Fruit fly (Drosophila melanogaster): ENCODE measurements around the gene ari-1.

Gene ari-1

DNA sequence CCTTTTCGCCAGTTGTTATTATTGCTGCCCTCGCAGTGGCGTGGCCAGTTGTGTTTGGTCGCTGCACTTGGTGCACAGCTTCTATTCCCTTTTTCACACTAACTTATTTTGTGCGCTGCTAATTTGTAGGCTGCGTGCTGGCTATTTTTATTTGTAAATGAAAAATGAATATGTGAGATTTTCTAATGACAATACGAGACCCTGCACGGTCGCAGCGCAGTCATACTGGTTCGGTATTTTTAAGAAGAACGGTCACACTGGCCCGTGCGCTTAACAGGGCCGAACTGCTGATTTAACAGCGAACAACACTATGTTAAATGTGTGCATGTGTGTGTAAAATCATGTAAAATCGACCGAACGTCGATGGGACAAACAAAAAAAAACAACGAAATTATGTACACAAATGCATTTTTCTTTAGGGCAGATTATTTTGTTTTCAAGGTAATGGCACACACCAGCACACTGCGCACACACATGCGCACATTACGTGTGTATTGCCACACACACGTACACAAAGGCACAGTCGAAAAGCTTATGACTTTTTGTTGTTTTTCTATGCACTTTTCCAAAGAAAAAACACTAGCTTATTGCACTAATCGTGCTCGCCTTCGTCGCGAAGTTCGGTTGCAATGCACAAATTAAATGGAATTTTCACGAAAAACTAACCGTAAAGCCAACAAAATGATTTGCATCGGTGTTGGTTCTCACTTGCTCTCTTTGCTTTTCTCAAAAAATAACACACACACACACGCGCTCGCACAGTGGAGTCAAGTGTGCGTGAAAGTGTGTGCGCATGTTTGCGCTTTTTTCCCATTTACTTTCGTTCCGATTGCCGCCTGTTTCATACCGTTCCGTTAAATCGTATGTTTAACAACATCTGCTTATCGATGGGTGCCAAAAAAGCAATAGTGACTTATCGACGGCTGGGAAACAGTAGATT is at the start of gene ari-1:
ari-1 (minus strand) TSS at position 875 of the 940 bp plus-strand sequence.
- TF ChIP-seq esn (GFP tag; optimal IDR thresholded peaks at IDR 0.05) (no peak), CG9139 (GFP tag; optimal IDR thresholded peaks at IDR 0.05) (no peak), fkh (GFP tag; optimal IDR thresholded peaks at IDR 0.05) (peak; percentile 47), achi (GFP tag; optimal IDR thresholded peaks at IDR 0.05) (no peak), CG31627 (GFP tag; optimal IDR thresholded peaks at IDR 0.05) (no peak), Eip78C (GFP tag) (peak; percentile 67), CG6792 (GFP tag; optimal IDR thresholded peaks at IDR 0.05) (no peak), CG8319 (GFP tag; optimal IDR thresholded peaks at IDR 0.05) (no peak), CG10669 (GFP tag; optimal IDR thresholded peaks at IDR 0.05) (no peak), CG10631 (GFP tag; optimal IDR thresholded peaks at IDR 0.05) (no peak), ss (GFP tag; optimal IDR thresholded peaks at IDR 0.05) (peak in 1 of 2 experiments; percentile 33), CG8632 (GFP tag; optimal IDR thresholded peaks at IDR 0.05) (no peak), dac (GFP tag; optimal IDR thresholded peaks at IDR 0.05) (peak; percentile 12), CG4318 (GFP tag; optimal IDR thresholded peaks at IDR 0.05) (no peak), net (GFP tag; optimal IDR thresholded peaks at IDR 0.05) (no peak), Sox102F (GFP tag; optimal IDR thresholded peaks at IDR 0.05) (peak; percentile 16), Lpt (GFP tag; optimal IDR thresholded peaks at IDR 0.05) (no peak), vri (GFP tag; optimal IDR thresholded peaks at IDR 0.05) (peak; percentile 13), CG6276 (GFP tag; optimal IDR thresholded peaks at IDR 0.05) (peak; percentile 22), CG3032 (tag; optimal IDR thresholded peaks at IDR 0.05) (no peak), svp (GFP tag) (no peak), Sox14 (GFP tag; optimal IDR thresholded peaks at IDR 0.05) (no peak), CG8119 (GFP tag; IDR thresholded peaks at IDR 0.05) (no peak), acj6 (GFP tag; optimal IDR thresholded peaks at IDR 0.05) (no peak), CG11294 (GFP tag; IDR thresholded peaks at IDR 0.05) (no peak), topi (GFP tag; optimal IDR thresholded peaks at IDR 0.05) (no peak), CG11902 (GFP tag; optimal IDR thresholded peaks at IDR 0.05) (no peak), OdsH (GFP tag; optimal IDR thresholded peaks at IDR 0.05) (no peak), fd59A (GFP tag; optimal IDR thresholded peaks at IDR 0.05) (no peak), Sox15 (GFP tag; optimal IDR thresholded peaks at IDR 0.05) (no peak), CG6854 (GFP tag; optimal IDR thresholded peaks at IDR 0.05) (no peak), CG15336 (GFP tag; IDR thresholded peaks at IDR 0.05) (0 out of 2 replicates have a peak, but pooled peaks have one; percentile 22), CG32006 (GFP tag; optimal IDR thresholded peaks at IDR 0.05) (no peak)

dm6 chrX:18185944-18186343 is 48.4 kb upstream of the ari-1 start:
- TF ChIP-seq dsx (GFP tag; optimal IDR thresholded peaks at IDR 0.05; ENCODE audit: poor library complexity, severe bottlenecking) (no peak), CG16779 (tag; optimal IDR thresholded peaks at IDR 0.05) (no peak), Eip78C (GFP tag) (no peak), Sox102F (GFP tag; optimal IDR thresholded peaks at IDR 0.05) (no peak), topi (GFP tag; optimal IDR thresholded peaks at IDR 0.05) (no peak), Hr4 (GFP tag; optimal IDR thresholded peaks at IDR 0.05) (no peak), fkh (GFP tag; optimal IDR thresholded peaks at IDR 0.05) (no peak), CG8632 (GFP tag; optimal IDR thresholded peaks at IDR 0.05) (no peak), svp (GFP tag) (no peak), CG31627 (GFP tag; optimal IDR thresholded peaks at IDR 0.05) (no peak), CG32006 (GFP tag; optimal IDR thresholded peaks at IDR 0.05) (no peak), acj6 (GFP tag; optimal IDR thresholded peaks at IDR 0.05) (no peak), CG1621 (tag; optimal IDR thresholded peaks at IDR 0.05) (no peak), fd59A (GFP tag; optimal IDR thresholded peaks at IDR 0.05) (no peak)

- no peak for TF ChIP-seq CG3919 (GFP tag; optimal IDR thresholded peaks at IDR 0.05)
- TF ChIP-seq Ets96B (tag; optimal IDR thresholded peaks at IDR 0.05), result no peak
- no peak for TF ChIP-seq CG15336 (GFP tag; IDR thresholded peaks at IDR 0.05)
- TF ChIP-seq CG6854 (GFP tag; optimal IDR thresholded peaks at IDR 0.05), result no peak
- no peak for TF ChIP-seq CG8632 (GFP tag; optimal IDR thresholded peaks at IDR 0.05)
- no peak for TF ChIP-seq dac (GFP tag; optimal IDR thresholded peaks at IDR 0.05)
Observed at dm6 chrX:18181152-18181551, 43.6 kb upstream of the ari-1 start.

Measured in whole organism, prepupa.